Fruit fly (Drosophila melanogaster): ENCODE data around the gene CG7460.

DNA sequence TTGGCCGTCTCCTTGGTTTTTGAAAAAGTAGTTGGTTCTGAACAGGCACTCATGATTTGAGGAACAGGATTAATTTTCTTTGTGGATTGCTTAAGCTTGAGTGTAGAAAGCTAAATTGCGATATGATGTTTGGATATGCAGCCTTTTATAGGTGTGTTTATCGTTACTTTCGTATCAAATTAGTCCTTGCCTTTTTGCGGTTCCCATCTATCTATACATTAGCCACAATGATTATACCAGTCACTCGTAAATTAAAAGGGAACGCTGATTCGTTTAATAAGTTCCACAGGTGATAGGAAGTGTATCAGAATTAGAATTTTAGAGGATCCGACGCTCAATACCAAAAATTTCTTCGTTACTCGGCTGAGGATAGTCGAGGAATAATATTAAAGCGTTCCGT lies 6.4 kb downstream of the CG7460 start, which contains the start of gene CG6034:
- no peak for TF ChIP-seq CG17806 (tag; optimal IDR thresholded peaks at IDR 0.05)
- no peak for TF ChIP-seq CG10348 (GFP tag; IDR thresholded peaks at IDR 0.05)
- no peak for TF ChIP-seq CG15710 (tag; optimal IDR thresholded peaks at IDR 0.05)
- TF ChIP-seq CG34367 (tag; optimal IDR thresholded peaks at IDR 0.05), result no peak
- no peak for TF ChIP-seq Snoo (tag; optimal IDR thresholded peaks at IDR 0.05)
- TF ChIP-seq EcR (GFP tag; optimal IDR thresholded peaks at IDR 0.05), result no peak
- TF ChIP-seq CG32121 (GFP tag; IDR thresholded peaks at IDR 0.05), result no peak
- TF ChIP-seq Pif1A (GFP tag; optimal IDR thresholded peaks at IDR 0.05), result no peak
- no peak for TF ChIP-seq CG4496 (GFP tag; IDR thresholded peaks at IDR 0.05)
- no peak for TF ChIP-seq fd96Ca (GFP tag; IDR thresholded peaks at IDR 0.05)
- no peak for TF ChIP-seq rn (GFP tag; IDR thresholded peaks at IDR 0.05)
- no peak for TF ChIP-seq gl (tag; optimal IDR thresholded peaks at IDR 0.05)
- TF ChIP-seq CG9948 (tag; optimal IDR thresholded peaks at IDR 0.05), result no peak
- TF ChIP-seq CG14655 (GFP tag; optimal IDR thresholded peaks at IDR 0.05), result no peak
